Worm (Caenorhabditis elegans): ENCODE data around the gene fbxa-5.

DNA sequence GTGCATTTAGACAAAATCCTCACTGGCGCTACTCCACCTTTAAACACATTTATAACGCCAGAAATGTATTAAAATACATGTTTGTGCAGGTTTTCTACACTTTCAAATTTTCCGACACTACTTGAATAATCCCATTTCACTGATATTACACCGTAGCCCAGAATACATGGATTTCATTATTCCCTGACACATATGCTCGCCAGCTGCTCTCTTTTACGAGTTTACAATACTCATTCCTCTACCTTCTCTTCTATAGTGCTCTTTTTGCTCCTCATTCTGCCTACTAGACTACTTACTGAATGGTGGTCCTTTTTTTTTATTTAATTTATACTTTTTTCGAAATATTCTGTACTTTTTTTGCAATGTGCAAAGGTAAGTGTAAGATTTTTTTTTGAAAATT, 32.4 kb upstream of the fbxa-5 start:
- TF ChIP-seq zag-1 (tag; optimal IDR thresholded peaks at IDR 0.05) (no peak), snpc-4 (tag; optimal IDR thresholded peaks at IDR 0.05) (no peak), lin-15B (tag; optimal IDR thresholded peaks at IDR 0.05) (no peak), unc-39 (tag; optimal IDR thresholded peaks at IDR 0.05) (no peak), nhr-77 (tag; optimal IDR thresholded peaks at IDR 0.05) (no peak), ama-1 (optimal IDR thresholded peaks at IDR 0.05) (no peak), lin-13 (GFP tag; optimal IDR thresholded peaks at IDR 0.05) (no peak), nhr-6 (tag; optimal IDR thresholded peaks at IDR 0.05) (no peak), daf-8 (GFP tag; IDR thresholded peaks at IDR 0.05) (no peak), unc-62 (GFP tag; optimal IDR thresholded peaks at IDR 0.05 in 1 of 2) (no peak), unc-62 (tag; optimal IDR thresholded peaks at IDR 0.05) (no peak)

Data from whole organism, L4 larva.